Worm (Caenorhabditis elegans): Measurements from ENCODE around the gene unc-47.

unc-47 gene

ce11 chrIII:10188912-10189311, 2.9 kb upstream of the unc-47 start, which contains the start of gene epac-1:
TSS of gene epac-1 (plus strand) at chrIII:10189212.
- no peak for TF ChIP-seq bed-2 (GFP tag; IDR thresholded peaks at IDR 0.05)
- no peak for TF ChIP-seq somi-1 (GFP tag; optimal IDR thresholded peaks at IDR 0.05)
- no peak for TF ChIP-seq snpc-3.4 (tag; optimal IDR thresholded peaks at IDR 0.05)
- TF ChIP-seq ztf-28 (GFP tag; IDR thresholded peaks at IDR 0.05) = no peak
- TF ChIP-seq lag-1 (GFP tag; IDR thresholded peaks at IDR 0.05) = no peak
- no peak for TF ChIP-seq cebp-1 (GFP tag; IDR thresholded peaks at IDR 0.05)
- no peak for TF ChIP-seq cebp-1 (tag; optimal IDR thresholded peaks at IDR 0.05)
- no peak for TF ChIP-seq nhr-120 (GFP tag; IDR thresholded peaks at IDR 0.05)
- TF ChIP-seq ceh-40 (GFP tag; IDR thresholded peaks at IDR 0.05) = no peak
- TF ChIP-seq F55B11.4 (tag; optimal IDR thresholded peaks at IDR 0.05; ENCODE audit: borderline replicate concordance, insufficient read depth) = no peak
- no peak for TF ChIP-seq egl-18 (GFP tag; IDR thresholded peaks at IDR 0.05)
- TF ChIP-seq snpc-1.3 (tag; optimal IDR thresholded peaks at IDR 0.05; ENCODE audit: insufficient read depth) = no peak
- TF ChIP-seq egl-44 (GFP tag; IDR thresholded peaks at IDR 0.05) = no peak
- TF ChIP-seq ztf-18 (tag; optimal IDR thresholded peaks at IDR 0.05) = no peak
- TF ChIP-seq F39B2.1 (GFP tag; IDR thresholded peaks at IDR 0.05) = no peak
- no peak for TF ChIP-seq unc-130 (GFP tag; optimal IDR thresholded peaks at IDR 0.05)
- no peak for TF ChIP-seq lin-26 (GFP tag; IDR thresholded peaks at IDR 0.05)

- no peak for TF ChIP-seq somi-1 (GFP tag; optimal IDR thresholded peaks at IDR 0.05)
- TF ChIP-seq K12H6.12 (tag; optimal IDR thresholded peaks at IDR 0.05) = peak; percentile 22
These were observed 1.8 kb upstream of the unc-47 start for ce11 chrIII:10187840-10188239.

ce11 chrIII:10181868-10182267, 4.2 kb downstream of the unc-47 start:
- TF ChIP-seq zim-3 (tag; optimal IDR thresholded peaks at IDR 0.05) (no peak), dox-1 (GFP tag; IDR thresholded peaks at IDR 0.05) (no peak), C17E4.6 (GFP tag; IDR thresholded peaks at IDR 0.05) (no peak), nhr-80 (tag; optimal IDR thresholded peaks at IDR 0.05) (no peak), C06A6.2 (GFP tag; conservative IDR thresholded peaks at IDR 0.05) (no peak), hmg-1.2 (GFP tag; IDR thresholded peaks at IDR 0.05) (no peak), Y53G8AR.9 (GFP tag; conservative IDR thresholded peaks at IDR 0.05) (no peak), unc-130 (GFP tag; optimal IDR thresholded peaks at IDR 0.05) (no peak), let-607 (tag; optimal IDR thresholded peaks at IDR 0.05) (no peak), lsy-27 (tag; optimal IDR thresholded peaks at IDR 0.05; ENCODE audit: borderline replicate concordance, insufficient read depth) (no peak), ceh-27 (GFP tag; optimal IDR thresholded peaks at IDR 0.05) (no peak)

ce11 chrIII:10179444-10179843, 6.6 kb downstream of the unc-47 start:
- TF ChIP-seq unc-130 (GFP tag; optimal IDR thresholded peaks at IDR 0.05) = no peak
- no peak for TF ChIP-seq hmg-1.2 (GFP tag; IDR thresholded peaks at IDR 0.05)
- TF ChIP-seq egl-18 (GFP tag; IDR thresholded peaks at IDR 0.05) = no peak
- TF ChIP-seq nfyb-1 (GFP tag; IDR thresholded peaks at IDR 0.05) = no peak
- TF ChIP-seq bed-1 (GFP tag; IDR thresholded peaks at IDR 0.05) = no peak
- no peak for TF ChIP-seq ztf-18 (tag; optimal IDR thresholded peaks at IDR 0.05)
- no peak for TF ChIP-seq ets-4 (GFP tag; optimal IDR thresholded peaks at IDR 0.05)
- TF ChIP-seq hsf-1 (GFP tag; IDR thresholded peaks at IDR 0.05) = no peak
- TF ChIP-seq tbp1 (GFP tag; optimal IDR thresholded peaks at IDR 0.05) = no peak
- TF ChIP-seq ztf-28 (GFP tag; IDR thresholded peaks at IDR 0.05) = no peak
- no peak for TF ChIP-seq hlh-26 (GFP tag; conservative IDR thresholded peaks at IDR 0.05)
